Worm (Caenorhabditis elegans): Measurements from ENCODE around the gene clec-122.

clec-122 gene

ce11 chrII:3096060-3096459 lies 9.8 kb upstream of the clec-122 start, which contains the start of gene srg-23:
TSS of gene srg-23 (minus strand) at chrII:3096160.
- TF ChIP-seq sea-2 (GFP tag; optimal IDR thresholded peaks at IDR 0.05) (no peak), daf-12 (tag; optimal IDR thresholded peaks at IDR 0.05) (no peak), R02D3.7 (tag; optimal IDR thresholded peaks at IDR 0.05) (no peak), nhr-43 (tag; optimal IDR thresholded peaks at IDR 0.05; ENCODE audit: poor library complexity, severe bottlenecking) (no peak), nhr-23 (tag; optimal IDR thresholded peaks at IDR 0.05) (no peak), lin-15B (tag; optimal IDR thresholded peaks at IDR 0.05) (no peak), fkh-2 (tag; optimal IDR thresholded peaks at IDR 0.05) (no peak), hmg-11 (tag; optimal IDR thresholded peaks at IDR 0.05) (no peak), pha-4 (tag; optimal IDR thresholded peaks at IDR 0.05) (no peak), elt-2 (tag; optimal IDR thresholded peaks at IDR 0.05) (no peak), nhr-76 (tag; optimal IDR thresholded peaks at IDR 0.05) (no peak), ama-1 (optimal IDR thresholded peaks at IDR 0.05) (no peak), skn-1 (tag; optimal IDR thresholded peaks at IDR 0.05) (no peak), lsy-12 (tag; optimal IDR thresholded peaks at IDR 0.05) (no peak), nhr-77 (tag; optimal IDR thresholded peaks at IDR 0.05) (no peak), nfya-1 (tag; optimal IDR thresholded peaks at IDR 0.05; ENCODE audit: insufficient read depth) (no peak), elt-3 (tag; optimal IDR thresholded peaks at IDR 0.05) (no peak), ztf-4 (tag; optimal IDR thresholded peaks at IDR 0.05) (no peak)

- TF ChIP-seq nhr-76 (tag; optimal IDR thresholded peaks at IDR 0.05), result no peak
- no peak for TF ChIP-seq ceh-82 (tag; optimal IDR thresholded peaks at IDR 0.05)
- no peak for TF ChIP-seq egl-27 (tag; optimal IDR thresholded peaks at IDR 0.05)
- TF ChIP-seq tbx-2 (tag; optimal IDR thresholded peaks at IDR 0.05), result no peak
- TF ChIP-seq zag-1 (tag; optimal IDR thresholded peaks at IDR 0.05), result no peak
- no peak for TF ChIP-seq fos-1 (tag; optimal IDR thresholded peaks at IDR 0.05)
- TF ChIP-seq hmg-11 (tag; optimal IDR thresholded peaks at IDR 0.05), result no peak
- no peak for TF ChIP-seq jun-1 (tag; optimal IDR thresholded peaks at IDR 0.05)
- no peak for TF ChIP-seq nhr-23 (tag; optimal IDR thresholded peaks at IDR 0.05)
- no peak for TF ChIP-seq fkh-10 (GFP tag; optimal IDR thresholded peaks at IDR 0.05)
- TF ChIP-seq nhr-28 (tag; optimal IDR thresholded peaks at IDR 0.05), result no peak
- no peak for TF ChIP-seq elt-1 (tag; optimal IDR thresholded peaks at IDR 0.05)
- no peak for TF ChIP-seq ama-1 (optimal IDR thresholded peaks at IDR 0.05)
- no peak for TF ChIP-seq ceh-16 (tag; optimal IDR thresholded peaks at IDR 0.05)
- TF ChIP-seq ZK546.5 (tag; optimal IDR thresholded peaks at IDR 0.05), result no peak
- TF ChIP-seq elt-3 (tag; optimal IDR thresholded peaks at IDR 0.05), result no peak
These were observed 9.0 kb upstream of the clec-122 start, which contains the start of gene Y25C1A.14 for ce11 chrII:3096857-3097256. TSS of gene Y25C1A.14 (minus strand) at chrII:3096957.

- TF ChIP-seq nhr-12 (tag; optimal IDR thresholded peaks at IDR 0.05) (no peak), sea-2 (GFP tag; optimal IDR thresholded peaks at IDR 0.05) (no peak), ceh-28 (tag; optimal IDR thresholded peaks at IDR 0.05) (no peak), nhr-43 (tag; optimal IDR thresholded peaks at IDR 0.05; ENCODE audit: poor library complexity, severe bottlenecking) (no peak), ztf-4 (tag; optimal IDR thresholded peaks at IDR 0.05) (no peak), egl-5 (tag; optimal IDR thresholded peaks at IDR 0.05) (no peak), hmg-11 (tag; optimal IDR thresholded peaks at IDR 0.05) (no peak), nhr-11 (tag; optimal IDR thresholded peaks at IDR 0.05) (no peak), nfya-1 (tag; optimal IDR thresholded peaks at IDR 0.05; ENCODE audit: insufficient read depth) (no peak), nhr-67 (tag; optimal IDR thresholded peaks at IDR 0.05) (no peak), jun-1 (tag; optimal IDR thresholded peaks at IDR 0.05) (no peak), elt-2 (tag; optimal IDR thresholded peaks at IDR 0.05) (no peak), lin-39 (tag; optimal IDR thresholded peaks at IDR 0.05) (no peak), fkh-10 (GFP tag; optimal IDR thresholded peaks at IDR 0.05) (no peak)
These were observed 5.3 kb upstream of the clec-122 start, which contains the start of gene srg-24 for ce11 chrII:3100546-3100945. TSS of gene srg-24 (minus strand) at chrII:3100646.

- TF ChIP-seq ceh-16 (tag; optimal IDR thresholded peaks at IDR 0.05) (no peak), unc-39 (tag; optimal IDR thresholded peaks at IDR 0.05) (no peak), jun-1 (tag; optimal IDR thresholded peaks at IDR 0.05) (no peak), skn-1 (tag; optimal IDR thresholded peaks at IDR 0.05) (no peak), ceh-82 (tag; optimal IDR thresholded peaks at IDR 0.05) (no peak), elt-1 (tag; optimal IDR thresholded peaks at IDR 0.05) (no peak), unc-62 (GFP tag; optimal IDR thresholded peaks at IDR 0.05) (no peak)
These were observed 3.8 kb upstream of the clec-122 start, which contains the start of gene clec-121 for ce11 chrII:3102018-3102417. TSS of gene clec-121 (plus strand) at chrII:3102318.
